Worm (Caenorhabditis elegans) whole organism, L1 larva: ENCODE measurements around the gene Y68A4A.13.

ENCODE experiments used
- ama-1 ChIP-seq: fragments of 150-350 bp; optimal IDR thresholded peaks from 2 replicates; lab custom pipeline; 2014
- blmp-1 ChIP-seq: fragments of 150-350 bp; optimal IDR thresholded peaks from 2 replicates; lab custom pipeline; 2014; ENCODE audit warnings: missing biosample characterization, missing genetic modification characterization
- ceh-8 ChIP-seq: fragments of 200-800 bp; sonication (Bioruptor generic); optimal IDR thresholded peaks from 2 replicates; lab custom pipeline; 2018; ENCODE audit warnings: mild to moderate bottlenecking, missing genetic modification characterization, moderate library complexity, missing compliant biosample characterization
- fkh-10 ChIP-seq: sonication (generic microtip); optimal IDR thresholded peaks from 2 replicates; lab custom pipeline; 2017; ENCODE audit warnings: missing biosample characterization, missing genetic modification reagents, missing genetic modification characterization
- nhr-11 ChIP-seq: fragments of 150-350 bp; optimal IDR thresholded peaks from 2 replicates; lab custom pipeline; 2014; ENCODE audit warnings: missing biosample characterization, missing genetic modification characterization
- nhr-20 ChIP-seq: sonication (generic microtip); optimal IDR thresholded peaks from 2 replicates; lab custom pipeline; 2016; ENCODE audit warnings: mild to moderate bottlenecking, missing genetic modification characterization, missing compliant biosample characterization
- nhr-28 ChIP-seq: fragments of 150-350 bp; optimal IDR thresholded peaks from 2 replicates; lab custom pipeline; 2014; ENCODE audit warnings: missing biosample characterization, missing genetic modification characterization
- nhr-76 ChIP-seq: sonication (generic microtip); optimal IDR thresholded peaks from 2 replicates; lab custom pipeline; 2017; ENCODE audit warnings: missing biosample characterization, missing genetic modification characterization
- pqm-1 ChIP-seq: sonication (generic microtip); optimal IDR thresholded peaks from 3 replicates; lab custom pipeline; 2017; ENCODE audit warnings: missing biosample characterization, missing genetic modification characterization
- skn-1 ChIP-seq: fragments of 150-350 bp; optimal IDR thresholded peaks from 2 replicates; lab custom pipeline; 2014; ENCODE audit warnings: missing biosample characterization, missing genetic modification characterization
- snpc-4 ChIP-seq: fragments of 150-350 bp; optimal IDR thresholded peaks from 2 replicates; lab custom pipeline; 2014; ENCODE audit warnings: missing biosample characterization, missing genetic modification characterization
- snu-23 ChIP-seq: sonication (generic microtip); optimal IDR thresholded peaks from 2 replicates; lab custom pipeline; 2016; ENCODE audit warnings: missing genetic modification characterization, missing compliant biosample characterization

ce11 chrV:17226119-17226518, 18.2 kb upstream of the Y68A4A.13 start, which contains the start of gene srh-112:
- TF ChIP-seq fkh-10 (no peak), nhr-11 (tag; lab: Kevin White, UChicago) (no peak), pqm-1 (tag; lab: Kevin White, UChicago) (no peak), snpc-4 (no peak), skn-1 (tag; lab: Kevin White, UChicago) (no peak), snu-23 (no peak), blmp-1 (tag; lab: Kevin White, UChicago) (no peak), ceh-8 (no peak), ama-1 (lab: Kevin White, UChicago) (no peak), nhr-76 (tag; lab: Kevin White, UChicago) (no peak), nhr-20 (tag; lab: Kevin White, UChicago) (no peak), nhr-28 (no peak)
